Worm (Caenorhabditis elegans): ENCODE measurements around the gene fbxa-128.

fbxa-128 gene

DNA sequence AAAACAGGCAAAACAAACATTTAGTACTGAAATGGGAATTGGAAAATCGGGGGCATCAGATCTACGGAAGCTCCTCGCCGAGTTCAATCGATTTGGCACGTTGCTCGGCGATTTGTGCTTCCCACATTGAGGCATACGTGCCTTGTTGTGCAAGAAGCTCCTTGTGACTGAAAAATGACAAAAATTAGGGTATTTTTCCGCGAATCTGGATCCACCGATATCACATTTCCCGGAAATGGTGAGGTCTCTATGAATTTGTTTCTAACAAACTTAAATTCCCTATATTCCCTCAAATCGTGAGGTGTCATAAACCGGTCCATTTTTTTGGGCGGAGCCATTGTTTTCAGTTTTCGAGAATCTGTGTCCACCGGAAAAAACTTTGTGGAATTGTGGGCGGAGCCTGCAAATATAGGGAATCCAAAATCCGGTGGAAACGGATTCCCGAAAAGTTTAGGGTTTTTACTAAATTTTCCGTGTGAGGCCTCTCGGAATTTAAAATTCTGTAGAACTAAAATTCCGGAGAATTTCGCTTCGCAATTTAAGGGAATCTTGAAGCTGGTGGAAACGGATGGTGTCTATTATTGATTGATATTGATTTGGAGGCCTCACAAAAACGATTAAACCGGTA, 47.1 kb downstream of the fbxa-128 start (continued):
- no peak for TF ChIP-seq nhr-10 (tag; optimal IDR thresholded peaks at IDR 0.05)
- no peak for TF ChIP-seq snpc-4 (tag; optimal IDR thresholded peaks at IDR 0.05)
- TF ChIP-seq egl-43 (GFP tag; IDR thresholded peaks at IDR 0.05) = no peak
- no peak for TF ChIP-seq fkh-10 (GFP tag; optimal IDR thresholded peaks at IDR 0.05)
- no peak for TF ChIP-seq F49E8.2 (tag; optimal IDR thresholded peaks at IDR 0.05; ENCODE audit: borderline replicate concordance)
- no peak for TF ChIP-seq mxl-2 (GFP tag; conservative IDR thresholded peaks at IDR 0.05)
- TF ChIP-seq nhr-41 (GFP tag; IDR thresholded peaks at IDR 0.05) = no peak
- TF ChIP-seq dve-1 (tag; optimal IDR thresholded peaks at IDR 0.05; ENCODE audit: insufficient read depth) = no peak
- TF ChIP-seq mes-2 (tag; optimal IDR thresholded peaks at IDR 0.05; ENCODE audit: poor library complexity, severe bottlenecking) = peak; percentile 84
- TF ChIP-seq zag-1 (tag; optimal IDR thresholded peaks at IDR 0.05) = no peak
- TF ChIP-seq D1046.2 (GFP tag; IDR thresholded peaks at IDR 0.05) = 0 out of 2 replicates have a peak, but pooled peaks have one; percentile 30
- no peak for TF ChIP-seq daf-8 (GFP tag; IDR thresholded peaks at IDR 0.05)
- no peak for TF ChIP-seq ztf-7 (tag; optimal IDR thresholded peaks at IDR 0.05)
- TF ChIP-seq F10B5.3 (tag; optimal IDR thresholded peaks at IDR 0.05) = no peak
- TF ChIP-seq ctbp-1 (GFP tag; IDR thresholded peaks at IDR 0.05) = no peak
- TF ChIP-seq hlh-11 (tag; optimal IDR thresholded peaks at IDR 0.05) = peak; percentile 7
- TF ChIP-seq dpl-1 (GFP tag; optimal IDR thresholded peaks at IDR 0.05) = no peak
- 0 out of 2 replicates have a peak, but pooled peaks have one; percentile 51 for TF ChIP-seq tra-1 (GFP tag; IDR thresholded peaks at IDR 0.05)
- TF ChIP-seq aly-2 (tag; optimal IDR thresholded peaks at IDR 0.05) = no peak
- TF ChIP-seq daf-19 (GFP tag; conservative IDR thresholded peaks at IDR 0.05) = no peak
- TF ChIP-seq snpc-1.2 (GFP tag; IDR thresholded peaks at IDR 0.05) = no peak
- no peak for TF ChIP-seq gei-8 (GFP tag; optimal IDR thresholded peaks at IDR 0.05)
- no peak for TF ChIP-seq T26A8.4 (GFP tag; IDR thresholded peaks at IDR 0.05)
- peak; percentile 67; the same call in 1 of the 2 replicates for TF ChIP-seq dmd-9 (GFP tag; IDR thresholded peaks at IDR 0.05)
- TF ChIP-seq F26F4.8 (GFP tag; conservative IDR thresholded peaks at IDR 0.05) = no peak
- no peak for TF ChIP-seq nhr-76 (tag; optimal IDR thresholded peaks at IDR 0.05)
- TF ChIP-seq nhr-28 (tag; optimal IDR thresholded peaks at IDR 0.05) = no peak
- TF ChIP-seq pha-4 (GFP tag; IDR thresholded peaks at IDR 0.05) = 0 out of 2 replicates have a peak, but pooled peaks have one; percentile 8
- TF ChIP-seq pha-4 (tag; optimal IDR thresholded peaks at IDR 0.05) = no peak
- no peak for TF ChIP-seq zip-2 (tag; optimal IDR thresholded peaks at IDR 0.05)
- peak; percentile 64 for TF ChIP-seq vab-7 (GFP tag; IDR thresholded peaks at IDR 0.05)
- TF ChIP-seq Y75B8A.6 (GFP tag; IDR thresholded peaks at IDR 0.05) = no peak
- TF ChIP-seq dmd-6 (GFP tag; IDR thresholded peaks at IDR 0.05) = peak; percentile 57
- TF ChIP-seq arid-1 (GFP tag; conservative IDR thresholded peaks at IDR 0.05) = no peak
- peak; percentile 19; the same call in 1 of the 2 replicates for TF ChIP-seq php-3 (GFP tag; IDR thresholded peaks at IDR 0.05)
- no peak for TF ChIP-seq ama-1 (optimal IDR thresholded peaks at IDR 0.05)
- no peak for TF ChIP-seq unc-62 (GFP tag; optimal IDR thresholded peaks at IDR 0.05 in 1 of 2)
- no peak for TF ChIP-seq unc-62 (tag; optimal IDR thresholded peaks at IDR 0.05)
- TF ChIP-seq daf-16 (GFP tag; optimal IDR thresholded peaks at IDR 0.05) = no peak
- TF ChIP-seq daf-16 (tag; optimal IDR thresholded peaks at IDR 0.05) = no peak
- TF ChIP-seq hlh-30 (tag; optimal IDR thresholded peaks at IDR 0.05; ENCODE audit: insufficient read depth) = no peak
- TF ChIP-seq nhr-111 (GFP tag; optimal IDR thresholded peaks at IDR 0.05) = no peak
- TF ChIP-seq mdt-29 (GFP tag; IDR thresholded peaks at IDR 0.05) = peak; percentile 42; the same call in 1 of the 2 replicates
- no peak for TF ChIP-seq nhr-237 (tag; optimal IDR thresholded peaks at IDR 0.05)
- no peak for TF ChIP-seq hmg-1.1 (GFP tag; IDR thresholded peaks at IDR 0.05)
- TF ChIP-seq rbr-2 (tag; optimal IDR thresholded peaks at IDR 0.05) = no peak
- TF ChIP-seq nhr-48 (tag; optimal IDR thresholded peaks at IDR 0.05) = no peak
- no peak for TF ChIP-seq mdl-1 (tag; optimal IDR thresholded peaks at IDR 0.05)
- TF ChIP-seq zip-11 (GFP tag; IDR thresholded peaks at IDR 0.05) = no peak
- no peak for TF ChIP-seq fos-1 (tag; optimal IDR thresholded peaks at IDR 0.05)
- TF ChIP-seq nhr-42 (GFP tag; IDR thresholded peaks at IDR 0.05) = no peak
- no peak for TF ChIP-seq nhr-77 (tag; optimal IDR thresholded peaks at IDR 0.05)
